Fruit fly (Drosophila melanogaster): ENCODE data around the gene cyst.

Gene cyst

dm6 chr2L:19517154-19517814, 8.7 kb upstream of the cyst start, which contains the start of gene Hasp:
Gene Hasp, minus strand, starts transcription at chr2L:19517204.
- TF ChIP-seq HLH3B (GFP tag; IDR thresholded peaks at IDR 0.05) (peak; percentile 45; the same call in 1 of the 2 replicates), jigr1 (GFP tag; IDR thresholded peaks at IDR 0.05) (no peak), CG30403 (GFP tag; optimal IDR thresholded peaks at IDR 0.05) (peak; percentile 51), Nf-YC (tag; optimal IDR thresholded peaks at IDR 0.05) (peak; percentile 48), Fer1 (GFP tag; optimal IDR thresholded peaks at IDR 0.05) (peak; percentile 55), ttk (GFP tag; IDR thresholded peaks at IDR 0.05) (peak; percentile 33; the same call in 1 of the 2 replicates), CG7839 (tag; optimal IDR thresholded peaks at IDR 0.05) (peak; percentile 83), CG3065 (GFP tag; optimal IDR thresholded peaks at IDR 0.05) (peak; percentile 2), tio (GFP tag; optimal IDR thresholded peaks at IDR 0.05) (no peak), Opbp (GFP tag; IDR thresholded peaks at IDR 0.05; ENCODE audit: partially characterized antibody) (peak; percentile 84; the same call in 2 of the 3 replicates), hkb (optimal IDR thresholded peaks at IDR 0.05) (no peak), hkb (GFP tag; IDR thresholded peaks at IDR 0.05) (peak; percentile 52; the same call in 1 of the 2 replicates), jumu (GFP tag; optimal IDR thresholded peaks at IDR 0.05) (no peak), pzg (GFP tag; optimal IDR thresholded peaks at IDR 0.05) (peak; percentile 16), zen2 (GFP tag; IDR thresholded peaks at IDR 0.05; ENCODE audit: partially characterized antibody) (peak; percentile 91), caup (GFP tag; optimal IDR thresholded peaks at IDR 0.05; ENCODE audit: severe bottlenecking) (peak; percentile 51), sna (GFP tag; IDR thresholded peaks at IDR 0.05; ENCODE audit: partially characterized antibody) (peak; percentile 87), Blimp-1 (GFP tag; optimal IDR thresholded peaks at IDR 0.05) (peak; percentile 75), CG31224 (GFP tag; IDR thresholded peaks at IDR 0.05) (peak; percentile 50; the same call in 1 of the 2 replicates), Deaf1 (tag; optimal IDR thresholded peaks at IDR 0.05) (peak; percentile 47), Hr51 (GFP tag; optimal IDR thresholded peaks at IDR 0.05) (peak in 1 of 2 experiments; percentile 70), vvl (GFP tag; IDR thresholded peaks at IDR 0.05) (peak; percentile 83), CoRest (tag; optimal IDR thresholded peaks at IDR 0.05) (peak; percentile 56), Gug (GFP tag; IDR thresholded peaks at IDR 0.05) (peak; percentile 45; the same call in 2 of the 4 replicates), kah (GFP tag; optimal IDR thresholded peaks at IDR 0.05) (peak; percentile 28), Six4 (GFP tag; optimal IDR thresholded peaks at IDR 0.05) (peak; percentile 77), CG10959 (GFP tag; IDR thresholded peaks at IDR 0.05) (no peak), Hr39 (optimal IDR thresholded peaks at IDR 0.05) (no peak), CG2712 (tag; optimal IDR thresholded peaks at IDR 0.05) (peak; percentile 72), ssp (GFP tag; IDR thresholded peaks at IDR 0.05) (0 out of 2 replicates have a peak, but pooled peaks have one; percentile 23), CG15696 (tag; optimal IDR thresholded peaks at IDR 0.05) (no peak), Ets65A (GFP tag) (peak; percentile 92), nerfin-1 (tag; optimal IDR thresholded peaks at IDR 0.05) (peak; percentile 40), tna (GFP tag; IDR thresholded peaks at IDR 0.05; ENCODE audit: partially characterized antibody) (peak; percentile 96), ci (GFP tag; IDR thresholded peaks at IDR 0.05) (peak; percentile 71; the same call in 2 of the 3 replicates), pan (optimal IDR thresholded peaks at IDR 0.05) (no peak), pan (GFP tag; optimal IDR thresholded peaks at IDR 0.05 in 1 of 2, IDR thresholded peaks at IDR 0.05 in 1 of 2) (peak in 1 of 2 experiments; percentile 65), CG6689 (GFP tag; IDR thresholded peaks at IDR 0.05) (peak; percentile 39; the same call in 1 of the 2 replicates), klu (GFP tag; IDR thresholded peaks at IDR 0.05) (no peak), CG18011 (GFP tag; optimal IDR thresholded peaks at IDR 0.05) (peak; percentile 12), Dad (GFP tag; optimal IDR thresholded peaks at IDR 0.05) (peak; percentile 18), ro (GFP tag; IDR thresholded peaks at IDR 0.05) (0 out of 2 replicates have a peak, but pooled peaks have one; percentile 19), D19A (tag; optimal IDR thresholded peaks at IDR 0.05) (peak; percentile 72), CG1233 (GFP tag; optimal IDR thresholded peaks at IDR 0.05) (peak; percentile 29), Oli (tag; optimal IDR thresholded peaks at IDR 0.05) (peak; percentile 63), CG13287 (GFP tag; IDR thresholded peaks at IDR 0.05; ENCODE audit: partially characterized antibody) (peak; percentile 77), Usf (GFP tag; optimal IDR thresholded peaks at IDR 0.05) (no peak), lilli (GFP tag; optimal IDR thresholded peaks at IDR 0.05) (peak; percentile 47), Dref (GFP tag; IDR thresholded peaks at IDR 0.05) (peak; percentile 62)
